Worm (Caenorhabditis elegans): ENCODE data around the gene R74.2.

R74.2 gene

ce11 chrIII:4195306-4196008 is 7.5 kb downstream of the R74.2 start (continued):
- TF ChIP-seq nhr-76 (tag; optimal IDR thresholded peaks at IDR 0.05) (peak; percentile 16), lin-38 (GFP tag; IDR thresholded peaks at IDR 0.05) (peak; percentile 67), zip-11 (GFP tag; IDR thresholded peaks at IDR 0.05) (no peak), ces-1 (GFP tag; optimal IDR thresholded peaks at IDR 0.05) (peak; percentile 38), Y5F2A.4 (GFP tag; optimal IDR thresholded peaks at IDR 0.05) (peak; percentile 54), unc-62 (GFP tag; optimal IDR thresholded peaks at IDR 0.05 in 1 of 2) (peak in 1 of 2 experiments; percentile 75), unc-62 (tag; optimal IDR thresholded peaks at IDR 0.05) (no peak), aha-1 (tag) (peak; percentile 99), R02D3.7 (tag; optimal IDR thresholded peaks at IDR 0.05) (no peak), fos-1 (tag; optimal IDR thresholded peaks at IDR 0.05) (no peak), lin-13 (GFP tag; optimal IDR thresholded peaks at IDR 0.05) (peak; percentile 26), nhr-48 (tag; optimal IDR thresholded peaks at IDR 0.05) (peak; percentile 23), aly-2 (tag; optimal IDR thresholded peaks at IDR 0.05) (no peak), tra-1 (GFP tag; IDR thresholded peaks at IDR 0.05) (0 out of 2 replicates have a peak, but pooled peaks have one; percentile 36), dmd-9 (GFP tag; IDR thresholded peaks at IDR 0.05) (no peak), nhr-25 (tag; optimal IDR thresholded peaks at IDR 0.05; ENCODE audit: borderline replicate concordance, insufficient read depth) (no peak), lin-15B (tag; optimal IDR thresholded peaks at IDR 0.05) (no peak), ztf-11 (tag; optimal IDR thresholded peaks at IDR 0.05) (no peak), mes-2 (tag; optimal IDR thresholded peaks at IDR 0.05; ENCODE audit: poor library complexity, severe bottlenecking) (peak; percentile 80), daf-16 (GFP tag; optimal IDR thresholded peaks at IDR 0.05) (peak; percentile 33 to 62), daf-16 (tag; optimal IDR thresholded peaks at IDR 0.05) (peak; percentile 59), lin-29 (GFP tag; IDR thresholded peaks at IDR 0.05) (no peak), ceh-62 (tag; optimal IDR thresholded peaks at IDR 0.05) (no peak), lin-39 (tag; optimal IDR thresholded peaks at IDR 0.05) (no peak), arid-1 (GFP tag; conservative IDR thresholded peaks at IDR 0.05) (peak; percentile 84), dmd-8 (GFP tag; IDR thresholded peaks at IDR 0.05) (0 out of 2 replicates have a peak, but pooled peaks have one; percentile 36), madf-9 (GFP tag; conservative IDR thresholded peaks at IDR 0.05) (0 out of 2 replicates have a peak, but pooled peaks have one; percentile 16), daf-19 (GFP tag; conservative IDR thresholded peaks at IDR 0.05) (peak; percentile 82), spr-1 (tag; optimal IDR thresholded peaks at IDR 0.05) (peak; percentile 48), lim-7 (GFP tag; IDR thresholded peaks at IDR 0.05) (no peak), mep-1 (tag; optimal IDR thresholded peaks at IDR 0.05) (peak; percentile 76), T26A8.4 (GFP tag; IDR thresholded peaks at IDR 0.05) (peak; percentile 97), jun-1 (tag; optimal IDR thresholded peaks at IDR 0.05) (peak; percentile 63), pha-4 (GFP tag; IDR thresholded peaks at IDR 0.05) (peak; percentile 67; the same call in 1 of the 2 replicates), pha-4 (tag; optimal IDR thresholded peaks at IDR 0.05) (peak; percentile 7), Y75B8A.6 (GFP tag; IDR thresholded peaks at IDR 0.05) (peak; percentile 56; the same call in 1 of the 2 replicates), lin-1 (GFP tag; IDR thresholded peaks at IDR 0.05) (peak; percentile 57), dve-1 (tag; optimal IDR thresholded peaks at IDR 0.05; ENCODE audit: insufficient read depth) (peak; percentile 88), attf-4 (tag; optimal IDR thresholded peaks at IDR 0.05) (peak; percentile 69), ZK546.5 (tag; optimal IDR thresholded peaks at IDR 0.05) (no peak), set-16 (GFP tag; IDR thresholded peaks at IDR 0.05) (no peak), nhr-77 (tag; optimal IDR thresholded peaks at IDR 0.05) (no peak), ceh-44 (GFP tag; IDR thresholded peaks at IDR 0.05) (no peak), egl-27 (tag; optimal IDR thresholded peaks at IDR 0.05) (no peak), mdl-1 (tag; optimal IDR thresholded peaks at IDR 0.05) (peak in 1 of 2 experiments; percentile 15), nhr-237 (tag; optimal IDR thresholded peaks at IDR 0.05) (no peak), lsy-2 (tag; optimal IDR thresholded peaks at IDR 0.05) (peak; percentile 10 to 81), zfp-2 (tag; optimal IDR thresholded peaks at IDR 0.05) (no peak), nhr-10 (tag; optimal IDR thresholded peaks at IDR 0.05) (no peak), nhr-41 (GFP tag; IDR thresholded peaks at IDR 0.05) (no peak; the same call in 1 of the 2 replicates), dmd-6 (GFP tag; IDR thresholded peaks at IDR 0.05) (peak; percentile 30; the same call in 1 of the 2 replicates)
